Worm (Caenorhabditis elegans) whole organism, L1 larva: ENCODE data around the gene osgn-1.
A peak's percentile ranks its signal among the peaks of the same experiment; 100 is the strongest.

ENCODE experiments used
- Y116A8C.19 ChIP-seq: sonication (generic microtip); optimal IDR thresholded peaks from 2 replicates; lab custom pipeline; 2016; ENCODE audit warnings: missing compliant biosample characterization, missing genetic modification characterization, borderline replicate concordance
- blmp-1 ChIP-seq: fragments of 150-350 bp; optimal IDR thresholded peaks from 2 replicates; lab custom pipeline; 2014; ENCODE audit warnings: missing biosample characterization, missing genetic modification characterization
- ceh-63 ChIP-seq: fragments of 200-800 bp; sonication (Bioruptor generic); optimal IDR thresholded peaks from 2 replicates; lab custom pipeline; 2018; ENCODE audit warnings: mild to moderate bottlenecking, missing genetic modification characterization, missing compliant biosample characterization
- ceh-82 ChIP-seq, 3 experiments: fragments of 150-350 bp in 1 of 3; sonication (generic microtip) in 2 of 3; optimal IDR thresholded peaks; 2 replicates each; lab custom pipeline; 2014 to 2017; ENCODE audit warnings: missing biosample characterization in 3 of 3, missing genetic modification characterization in 3 of 3
- ceh-90 ChIP-seq: sonication (generic microtip); optimal IDR thresholded peaks from 2 replicates; lab custom pipeline; 2016; ENCODE audit warnings: missing genetic modification characterization, missing compliant biosample characterization
- dsc-1 ChIP-seq: sonication (generic microtip); optimal IDR thresholded peaks from 2 replicates; lab custom pipeline; 2016; ENCODE audit warnings: mild to moderate bottlenecking, missing genetic modification characterization, missing compliant biosample characterization
- egl-13 ChIP-seq: sonication (generic microtip); optimal IDR thresholded peaks from 2 replicates; lab custom pipeline; 2016; ENCODE audit warnings: missing genotype, missing genetic modification reagents, missing genetic modification characterization, missing compliant biosample characterization
- egl-27 ChIP-seq, 2 experiments: fragments of 150-350 bp in 1 of 2; sonication (generic microtip); optimal IDR thresholded peaks; 3 replicates each; lab custom pipeline; 2017 to 2018; ENCODE audit warnings: missing biosample characterization in 2 of 2, missing genetic modification characterization in 2 of 2, missing genetic modification reagents in 2 of 2
- elt-2 ChIP-seq: sonication (generic microtip); optimal IDR thresholded peaks from 2 replicates; lab custom pipeline; 2016; ENCODE audit warnings: missing genetic modification characterization, mild to moderate bottlenecking, inconsistent platforms, missing compliant biosample characterization, missing genetic modification reagents
- ets-5 ChIP-seq: fragments of 200-800 bp; sonication (Bioruptor generic); IDR thresholded peaks from 2 replicates; pipeline ENCODE4 v1.3.6; 2022; ENCODE audit warnings: missing genetic modification characterization, missing compliant biosample characterization
- fkh-10 ChIP-seq: sonication (generic microtip); optimal IDR thresholded peaks from 2 replicates; lab custom pipeline; 2017; ENCODE audit warnings: missing biosample characterization, missing genetic modification reagents, missing genetic modification characterization
- fkh-8 ChIP-seq: sonication (generic microtip); optimal IDR thresholded peaks from 2 replicates; lab custom pipeline; 2016; ENCODE audit warnings: mild to moderate bottlenecking, missing genetic modification characterization, missing compliant biosample characterization
- grh-1 ChIP-seq: fragments of 200-800 bp; sonication (Bioruptor generic); IDR thresholded peaks from 2 replicates; pipeline ENCODE4 v1.3.6; 2022; ENCODE audit warnings: missing genetic modification reagents, missing genetic modification characterization, missing compliant biosample characterization
- hlh-17 ChIP-seq: fragments of 200-800 bp; sonication (Bioruptor generic); optimal IDR thresholded peaks from 2 replicates; lab custom pipeline; 2018; ENCODE audit warnings: missing genetic modification characterization, mild to moderate bottlenecking, missing compliant biosample characterization, moderate library complexity, borderline replicate concordance
- jun-1 ChIP-seq: fragments of 150-350 bp; optimal IDR thresholded peaks from 2 replicates; lab custom pipeline; 2014; ENCODE audit warnings: missing biosample characterization, missing genetic modification reagents, missing genetic modification characterization
- lin-13 ChIP-seq: fragments of 150-350 bp; optimal IDR thresholded peaks from 2 replicates; lab custom pipeline; 2014; ENCODE audit warnings: missing biosample characterization, missing genetic modification reagents, missing genetic modification characterization
- lin-14 ChIP-seq: fragments of 200-800 bp; sonication (Bioruptor generic); optimal IDR thresholded peaks from 2 replicates; lab custom pipeline; 2018; ENCODE audit warnings: mild to moderate bottlenecking, missing genetic modification characterization, moderate library complexity, missing compliant biosample characterization
- lir-3 ChIP-seq: sonication (generic microtip); optimal IDR thresholded peaks from 2 replicates; lab custom pipeline; 2016; ENCODE audit warnings: mild to moderate bottlenecking, missing genetic modification characterization, moderate library complexity, missing compliant biosample characterization; ENCODE audit not compliant: poor library complexity
- nhr-11 ChIP-seq: fragments of 150-350 bp; optimal IDR thresholded peaks from 2 replicates; lab custom pipeline; 2014; ENCODE audit warnings: missing biosample characterization, missing genetic modification characterization
- nhr-12 ChIP-seq: sonication (generic microtip); optimal IDR thresholded peaks from 2 replicates; lab custom pipeline; 2017; ENCODE audit warnings: missing biosample characterization, missing genetic modification characterization
- nhr-19 ChIP-seq: fragments of 200-800 bp; sonication (Bioruptor generic); conservative IDR thresholded peaks from 2 replicates; pipeline ENCODE4 v1.3.6; 2022; ENCODE audit warnings: missing genetic modification characterization, missing compliant biosample characterization
- nhr-71 ChIP-seq: sonication (generic microtip); optimal IDR thresholded peaks from 2 replicates; lab custom pipeline; 2016; ENCODE audit warnings: mild to moderate bottlenecking, missing genetic modification characterization, moderate library complexity, missing compliant biosample characterization
- nhr-76 ChIP-seq: sonication (generic microtip); optimal IDR thresholded peaks from 2 replicates; lab custom pipeline; 2017; ENCODE audit warnings: missing biosample characterization, missing genetic modification characterization
- nhr-90 ChIP-seq: sonication (generic microtip); optimal IDR thresholded peaks from 2 replicates; lab custom pipeline; 2016; ENCODE audit warnings: mild to moderate bottlenecking, missing genetic modification characterization, missing compliant biosample characterization; ENCODE audit not compliant: poor library complexity
- pag-3 ChIP-seq: sonication (generic microtip); optimal IDR thresholded peaks from 2 replicates; lab custom pipeline; 2017; ENCODE audit warnings: missing genetic modification characterization, mild to moderate bottlenecking, missing compliant biosample characterization, antibody characterized with exemption, borderline replicate concordance; ENCODE audit not compliant: insufficient read depth
- snpc-4 ChIP-seq: fragments of 150-350 bp; optimal IDR thresholded peaks from 2 replicates; lab custom pipeline; 2014; ENCODE audit warnings: missing biosample characterization, missing genetic modification characterization
- snu-23 ChIP-seq: sonication (generic microtip); optimal IDR thresholded peaks from 2 replicates; lab custom pipeline; 2016; ENCODE audit warnings: missing genetic modification characterization, missing compliant biosample characterization
- sox-4 ChIP-seq: sonication (generic microtip); optimal IDR thresholded peaks from 2 replicates; lab custom pipeline; 2016; ENCODE audit warnings: missing genetic modification characterization, missing compliant biosample characterization
- sup-37 ChIP-seq: fragments of 200-800 bp; sonication (Bioruptor generic); optimal IDR thresholded peaks from 2 replicates; lab custom pipeline; 2018; ENCODE audit warnings: mild to moderate bottlenecking, missing genetic modification characterization, missing compliant biosample characterization
- tlp-1 ChIP-seq: fragments of 150-350 bp; optimal IDR thresholded peaks from 2 replicates; lab custom pipeline; 2014; ENCODE audit warnings: missing biosample characterization, missing genetic modification characterization
- unc-130 ChIP-seq: fragments of 150-350 bp; optimal IDR thresholded peaks from 2 replicates; lab custom pipeline; 2017; ENCODE audit warnings: missing biosample characterization, missing genetic modification characterization, inconsistent platforms
- unc-62 ChIP-seq: fragments of 150-350 bp; optimal IDR thresholded peaks from 2 replicates; lab custom pipeline; 2014; ENCODE audit warnings: missing biosample characterization, missing genetic modification reagents, missing genetic modification characterization
- vab-15 ChIP-seq: sonication (generic microtip); optimal IDR thresholded peaks from 2 replicates; lab custom pipeline; 2017; ENCODE audit warnings: missing genotype, mild to moderate bottlenecking, missing genetic modification characterization, missing compliant biosample characterization
- ztf-11 ChIP-seq, 2 experiments: sonication (generic microtip); optimal IDR thresholded peaks; 2 replicates each; lab custom pipeline; 2016 to 2017; ENCODE audit warnings: missing genetic modification characterization in 2 of 2, missing biosample characterization in 1 of 2, missing compliant biosample characterization in 1 of 2

osgn-1 gene

ce11 chrIV:4219983-4220382 is 12.8 kb downstream of the osgn-1 start, which contains the start of gene F30B5.11:
Gene F30B5.11, minus strand, starts transcription at chrIV:4220083.
- TF ChIP-seq snpc-4 (no peak), ztf-11 (tag; optimal IDR thresholded peaks at IDR 0.05; lab: Kevin White, UChicago) (no peak), ceh-82 (tag; optimal IDR thresholded peaks at IDR 0.05; lab: Kevin White, UChicago) (no peak), sup-37 (no peak), dsc-1 (tag; lab: Kevin White, UChicago) (no peak), nhr-90 (tag; lab: Kevin White, UChicago) (no peak), egl-27 (tag; optimal IDR thresholded peaks at IDR 0.05; lab: Kevin White, UChicago) (no peak), tlp-1 (tag; lab: Kevin White, UChicago) (no peak), blmp-1 (tag; lab: Kevin White, UChicago) (no peak), snu-23 (GFP tag; lab: Kevin White, UChicago) (no peak), nhr-71 (tag; lab: Kevin White, UChicago) (no peak), lin-13 (GFP tag; lab: Kevin White, UChicago) (no peak)

- TF ChIP-seq nhr-71 (tag; lab: Kevin White, UChicago) (no peak), fkh-8 (peak; percentile 3)
Observed at ce11 chrIV:4225851-4226250, 18.7 kb downstream of the osgn-1 start, which contains the start of gene srbc-71. Gene srbc-71, minus strand, starts transcription at chrIV:4225951.

- TF ChIP-seq fkh-10 (no peak), vab-15 (tag; lab: Kevin White, UChicago) (no peak), grh-1 (GFP tag; lab: Robert Waterston, UW) (no peak), egl-13 (no peak), pag-3 (no peak), unc-62 (GFP tag; lab: Kevin White, UChicago) (no peak), lin-13 (GFP tag; lab: Kevin White, UChicago) (no peak), nhr-11 (no peak), ceh-63 (GFP tag; lab: Kevin White, UChicago) (no peak)
Observed at ce11 chrIV:4227917-4228316, 20.7 kb downstream of the osgn-1 start, which contains the start of gene srbc-70. Gene srbc-70, minus strand, starts transcription at chrIV:4228017.

ce11 chrIV:4235315-4236024 is 28.3 kb downstream of the osgn-1 start, which contains the start of the genes zipt-2.2 and dpy-13:
Gene zipt-2.2, minus strand, starts transcription at chrIV:4235365.
Gene dpy-13, plus strand, starts transcription at chrIV:4235614.
- TF ChIP-seq nhr-12 (tag; lab: Kevin White, UChicago) = no peak
- no peak for TF ChIP-seq hlh-17
- no peak for TF ChIP-seq Y116A8C.19
- no peak for TF ChIP-seq unc-130 (tag; lab: Kevin White, UChicago)
- no peak for TF ChIP-seq nhr-76 (tag; lab: Kevin White, UChicago)
- no peak for TF ChIP-seq nhr-19 (GFP tag; lab: Robert Waterston, UW)
- TF ChIP-seq jun-1 (tag; lab: Kevin White, UChicago) = no peak
- no peak for TF ChIP-seq snu-23 (GFP tag; lab: Kevin White, UChicago)
- no peak for TF ChIP-seq elt-2 (tag; lab: Kevin White, UChicago)
- TF ChIP-seq ceh-90 (tag; lab: Kevin White, UChicago) = no peak
- no peak for TF ChIP-seq ets-5 (GFP tag; lab: Robert Waterston, UW)
- no peak for TF ChIP-seq fkh-10
- no peak for TF ChIP-seq lin-14 (GFP tag; lab: Kevin White, UChicago)
- TF ChIP-seq sox-4 (tag; lab: Kevin White, UChicago) = no peak
- TF ChIP-seq lir-3 (tag; lab: Kevin White, UChicago) = no peak
